Worm (Caenorhabditis elegans): ENCODE data around the gene srlf-34.

ce11 chrII:10300082-10300749 is 11.9 kb upstream of the srlf-34 start, which contains the start of gene nep-26:
- TF ChIP-seq snpc-4 (GFP tag; optimal IDR thresholded peaks at IDR 0.05) = no peak
- TF ChIP-seq snpc-4 (tag; optimal IDR thresholded peaks at IDR 0.05) = no peak
- no peak for TF ChIP-seq repo-1 (tag; optimal IDR thresholded peaks at IDR 0.05)
- no peak for TF ChIP-seq ama-1 (optimal IDR thresholded peaks at IDR 0.05)
- no peak for TF ChIP-seq ama-1 (GFP tag; optimal IDR thresholded peaks at IDR 0.05)
- TF ChIP-seq dpff-1 (tag; optimal IDR thresholded peaks at IDR 0.05) = no peak
- TF ChIP-seq madf-10 (tag; optimal IDR thresholded peaks at IDR 0.05) = no peak
- no peak for TF ChIP-seq snpc-3.4 (tag; optimal IDR thresholded peaks at IDR 0.05)
